Fruit fly (Drosophila melanogaster) whole organism, adult: Measurements from ENCODE around the gene CG17404.

Source experiments
- CG11617 ChIP-seq: fragments of 200-800 bp; sonication (Bioruptor generic); optimal IDR thresholded peaks from 2 replicates; lab custom pipeline; 2017; ENCODE audit warnings: mild to moderate bottlenecking, missing biosample characterization, missing genetic modification reagents, missing genetic modification characterization
- CG12768 ChIP-seq: fragments of 200-800 bp; sonication (Bioruptor generic); optimal IDR thresholded peaks from 2 replicates; lab custom pipeline; 2017; ENCODE audit warnings: missing biosample characterization, missing genetic modification characterization, mild to moderate bottlenecking, moderate library complexity, missing genetic modification reagents
- CG14711 ChIP-seq: fragments of 200-800 bp; sonication (Bioruptor generic); optimal IDR thresholded peaks from 2 replicates; lab custom pipeline; 2018; ENCODE audit warnings: missing biosample characterization, mild to moderate bottlenecking, missing genetic modification characterization, moderate library complexity
- CG1620 ChIP-seq: fragments of 200-800 bp; sonication (Bioruptor generic); optimal IDR thresholded peaks from 2 replicates; lab custom pipeline; 2016; ENCODE audit warnings: missing biosample characterization, missing genetic modification characterization
- CG33017 ChIP-seq: fragments of 200-800 bp; sonication (Bioruptor generic); optimal IDR thresholded peaks from 2 replicates; lab custom pipeline; 2018; ENCODE audit warnings: missing biosample characterization, mild to moderate bottlenecking, missing genetic modification characterization, moderate library complexity
- CG5204 ChIP-seq: fragments of 200-800 bp; sonication (Bioruptor generic); optimal IDR thresholded peaks from 2 replicates; lab custom pipeline; 2016; ENCODE audit warnings: missing biosample characterization, missing genetic modification characterization
- CG7045 ChIP-seq: fragments of 200-800 bp; sonication (Bioruptor generic); optimal IDR thresholded peaks from 2 replicates; lab custom pipeline; 2017; ENCODE audit warnings: missing biosample characterization, mild to moderate bottlenecking, missing genetic modification characterization
- CG7101 ChIP-seq: fragments of 200-800 bp; sonication (Bioruptor generic); optimal IDR thresholded peaks from 2 replicates; lab custom pipeline; 2018; ENCODE audit warnings: missing biosample characterization, mild to moderate bottlenecking, missing genetic modification characterization, moderate library complexity
- Clk ChIP-seq: fragments of 200-800 bp; sonication (Bioruptor generic); optimal IDR thresholded peaks from 2 replicates; lab custom pipeline; 2017; ENCODE audit warnings: missing biosample characterization, missing genetic modification characterization
- Crg-1 ChIP-seq: fragments of 200-800 bp; sonication (Bioruptor generic); optimal IDR thresholded peaks from 2 replicates; lab custom pipeline; 2016; ENCODE audit warnings: missing biosample characterization, missing genetic modification characterization
- Hr96 ChIP-seq: fragments of 200-800 bp; sonication (Bioruptor generic); optimal IDR thresholded peaks from 2 replicates; lab custom pipeline; 2016; ENCODE audit warnings: missing biosample characterization, missing genetic modification characterization
- Mnt ChIP-seq: fragments of 200-800 bp; sonication (Bioruptor generic); optimal IDR thresholded peaks from 2 replicates; lab custom pipeline; 2016; ENCODE audit warnings: missing biosample characterization, mild to moderate bottlenecking, missing genetic modification characterization
- bab1 ChIP-seq: fragments of 200-800 bp; sonication (Bioruptor generic); optimal IDR thresholded peaks from 3 replicates; lab custom pipeline; 2019; ENCODE audit warnings: missing biosample characterization, mild to moderate bottlenecking, missing genetic modification characterization, moderate library complexity
- cic ChIP-seq: fragments of 200-800 bp; sonication (Bioruptor generic); optimal IDR thresholded peaks from 2 replicates; lab custom pipeline; 2017; ENCODE audit warnings: missing biosample characterization, mild to moderate bottlenecking, missing genetic modification characterization, moderate library complexity
- cnc ChIP-seq, 2 experiments: fragments of >200 bp; optimal IDR thresholded peaks; 2 replicates each; lab custom pipeline; 2017
- kay ChIP-seq: fragments of 200-800 bp; sonication (Bioruptor generic); peaks from one replicate; lab custom pipeline; 2016; ENCODE audit warnings: missing biosample characterization, missing genetic modification characterization, borderline replicate concordance
- ovo ChIP-seq: fragments of 200-800 bp; sonication (Bioruptor generic); optimal IDR thresholded peaks from 2 replicates; lab custom pipeline; 2016; ENCODE audit warnings: missing biosample characterization, missing genetic modification characterization
- pad ChIP-seq: fragments of 200-800 bp; sonication (Bioruptor generic); optimal IDR thresholded peaks from 3 replicates; lab custom pipeline; 2017; ENCODE audit warnings: missing biosample characterization, missing genetic modification characterization, mild to moderate bottlenecking, moderate library complexity, missing genetic modification reagents
- tj ChIP-seq: fragments of 200-800 bp; sonication (Bioruptor generic); optimal IDR thresholded peaks from 3 replicates; lab custom pipeline; 2017; ENCODE audit warnings: missing biosample characterization, mild to moderate bottlenecking, missing genetic modification characterization, moderate library complexity
- toe ChIP-seq: fragments of 200-800 bp; sonication (Bioruptor generic); optimal IDR thresholded peaks from 2 replicates; lab custom pipeline; 2016; ENCODE audit warnings: missing biosample characterization, missing genetic modification characterization

Gene CG17404

DNA sequence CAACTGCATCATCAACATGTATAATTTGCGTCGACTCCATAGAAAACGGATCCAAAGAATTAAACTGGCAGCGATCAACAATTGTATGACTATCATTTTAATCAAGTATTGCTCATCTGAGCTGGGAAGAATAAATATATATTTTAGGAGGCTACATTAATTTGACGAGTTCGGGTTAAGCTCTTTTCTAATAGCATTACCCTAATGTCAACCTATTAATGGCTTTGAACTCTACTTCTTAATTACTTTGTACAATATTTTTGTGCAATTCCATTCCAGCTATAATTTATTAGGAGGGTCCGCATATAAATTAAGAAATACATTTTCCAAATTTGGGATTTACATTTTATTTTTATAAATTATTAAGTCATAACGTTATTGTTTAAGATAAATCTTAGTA is 12.0 kb upstream of the CG17404 start, which contains the start of gene Cyp313a2:
Cyp313a2 (minus strand) TSS at position 101 of the 400 bp plus-strand sequence.
- TF ChIP-seq kay (GFP tag; lab: Kevin White, UChicago) (no peak), CG7045 (GFP tag; lab: Kevin White, UChicago) (no peak), CG1620 (GFP tag; lab: Kevin White, UChicago) (no peak), Mnt (GFP tag; lab: Kevin White, UChicago) (no peak), Hr96 (GFP tag; lab: Kevin White, UChicago) (no peak), toe (no peak), CG7101 (tag; lab: Kevin White, UChicago) (no peak), Crg-1 (GFP tag; lab: Kevin White, UChicago) (no peak)

dm6 chr3R:12234584-12234983 is 9.8 kb upstream of the CG17404 start, which contains the start of gene Cyp313a5:
TSS of gene Cyp313a5 (minus strand) at chr3R:12234684.
- no peak for TF ChIP-seq CG7045 (GFP tag; lab: Kevin White, UChicago)
- no peak for TF ChIP-seq bab1 (GFP tag; lab: Kevin White, UChicago)
- no peak for TF ChIP-seq CG1620 (GFP tag; lab: Kevin White, UChicago)
- no peak for TF ChIP-seq Crg-1 (GFP tag; lab: Kevin White, UChicago)
- TF ChIP-seq toe, result no peak
- TF ChIP-seq CG12768 (GFP tag; lab: Kevin White, UChicago), result no peak
- no peak for TF ChIP-seq CG33017 (tag; lab: Kevin White, UChicago)
- TF ChIP-seq CG14711 (tag; lab: Kevin White, UChicago), result no peak
- TF ChIP-seq pad (GFP tag; lab: Kevin White, UChicago), result no peak
- no peak for TF ChIP-seq ovo (GFP tag; lab: Kevin White, UChicago)
- no peak for TF ChIP-seq CG11617 (GFP tag; lab: Kevin White, UChicago)

- no peak for TF ChIP-seq cnc (optimal IDR thresholded peaks at IDR 0.05; lab: Kevin White, UChicago)
- no peak for TF ChIP-seq CG33017 (tag; lab: Kevin White, UChicago)
- no peak for TF ChIP-seq CG5204 (GFP tag; lab: Kevin White, UChicago)
- no peak for TF ChIP-seq pad (GFP tag; lab: Kevin White, UChicago)
- no peak for TF ChIP-seq Crg-1 (GFP tag; lab: Kevin White, UChicago)
- TF ChIP-seq CG11617 (GFP tag; lab: Kevin White, UChicago), result no peak
- no peak for TF ChIP-seq CG14711 (tag; lab: Kevin White, UChicago)
- no peak for TF ChIP-seq Mnt (GFP tag; lab: Kevin White, UChicago)
- TF ChIP-seq toe, result no peak
- TF ChIP-seq CG7101 (tag; lab: Kevin White, UChicago), result no peak
- TF ChIP-seq ovo (GFP tag; lab: Kevin White, UChicago), result no peak
- no peak for TF ChIP-seq kay (GFP tag; lab: Kevin White, UChicago)
- no peak for TF ChIP-seq CG7045 (GFP tag; lab: Kevin White, UChicago)
- no peak for TF ChIP-seq tj (GFP tag; lab: Kevin White, UChicago)
- TF ChIP-seq cic (GFP tag; lab: Kevin White, UChicago), result no peak
- TF ChIP-seq Clk (GFP tag; lab: Kevin White, UChicago), result no peak
- no peak for TF ChIP-seq CG1620 (GFP tag; lab: Kevin White, UChicago)
- TF ChIP-seq CG12768 (GFP tag; lab: Kevin White, UChicago), result no peak
- no peak for TF ChIP-seq bab1 (GFP tag; lab: Kevin White, UChicago)
Observed at dm6 chr3R:12232629-12233028, 7.8 kb upstream of the CG17404 start, which contains the start of gene Pglym87. TSS of gene Pglym87 (minus strand) at chr3R:12232729.

dm6 chr3R:12229113-12229512 is 4.3 kb upstream of the CG17404 start, which contains the start of gene CG3916:
TSS of gene CG3916 (plus strand) at chr3R:12229413.
- TF ChIP-seq Hr96 (GFP tag; lab: Kevin White, UChicago), result no peak
- no peak for TF ChIP-seq tj (GFP tag; lab: Kevin White, UChicago)
- no peak for TF ChIP-seq cnc (optimal IDR thresholded peaks at IDR 0.05; lab: Kevin White, UChicago)
- no peak for TF ChIP-seq Clk (GFP tag; lab: Kevin White, UChicago)
- no peak for TF ChIP-seq Crg-1 (GFP tag; lab: Kevin White, UChicago)
- no peak for TF ChIP-seq CG7101 (tag; lab: Kevin White, UChicago)
- no peak for TF ChIP-seq bab1 (GFP tag; lab: Kevin White, UChicago)
- TF ChIP-seq CG11617 (GFP tag; lab: Kevin White, UChicago), result no peak
- TF ChIP-seq CG5204 (GFP tag; lab: Kevin White, UChicago), result no peak
- no peak for TF ChIP-seq CG7045 (GFP tag; lab: Kevin White, UChicago)
- no peak for TF ChIP-seq kay (GFP tag; lab: Kevin White, UChicago)

DNA sequence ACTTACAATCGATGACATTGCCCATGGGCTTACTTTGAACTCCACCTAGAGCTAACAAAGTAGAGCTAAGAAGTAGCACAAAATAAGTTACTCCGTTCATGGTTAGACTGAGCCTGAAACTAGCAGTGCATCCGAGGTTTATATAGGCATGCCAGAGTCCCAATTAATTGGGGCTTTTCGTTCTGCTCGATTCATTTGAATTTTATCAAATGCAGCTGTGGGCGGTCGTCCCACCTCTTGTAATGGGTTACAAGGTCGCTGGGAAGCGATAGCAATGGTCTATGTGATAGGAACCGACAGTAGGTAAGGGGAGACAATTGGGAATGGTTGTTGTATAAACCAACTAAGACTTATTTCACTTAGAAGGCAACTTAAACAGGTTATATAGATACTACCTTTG is 1.4 kb upstream of the CG17404 start, which contains the start of gene CG12256:
CG12256 (minus strand) TSS at position 101 of the 400 bp plus-strand sequence.
- no peak for TF ChIP-seq CG5204 (GFP tag; lab: Kevin White, UChicago)
- no peak for TF ChIP-seq CG12768 (GFP tag; lab: Kevin White, UChicago)
- TF ChIP-seq toe, result no peak
- no peak for TF ChIP-seq CG7101 (tag; lab: Kevin White, UChicago)
- TF ChIP-seq CG33017 (tag; lab: Kevin White, UChicago), result no peak
- no peak for TF ChIP-seq Crg-1 (GFP tag; lab: Kevin White, UChicago)
- no peak for TF ChIP-seq Clk (GFP tag; lab: Kevin White, UChicago)
- TF ChIP-seq ovo (GFP tag; lab: Kevin White, UChicago), result no peak
- no peak for TF ChIP-seq pad (GFP tag; lab: Kevin White, UChicago)

dm6 chr3R:12222093-12222492 is 2.7 kb downstream of the CG17404 start, which contains the start of gene Rsbp15:
TSS of gene Rsbp15 (plus strand) at chr3R:12222387.
- TF ChIP-seq CG12768 (GFP tag; lab: Kevin White, UChicago) (no peak), CG5204 (GFP tag; lab: Kevin White, UChicago) (no peak), CG1620 (GFP tag; lab: Kevin White, UChicago) (no peak), CG11617 (GFP tag; lab: Kevin White, UChicago) (no peak), cic (GFP tag; lab: Kevin White, UChicago) (no peak)
